Fruit fly (Drosophila melanogaster): ENCODE results near the gene CG3529.
A peak's percentile ranks its signal among the peaks of the same experiment; 100 is the strongest.

CG3529 gene

DNA sequence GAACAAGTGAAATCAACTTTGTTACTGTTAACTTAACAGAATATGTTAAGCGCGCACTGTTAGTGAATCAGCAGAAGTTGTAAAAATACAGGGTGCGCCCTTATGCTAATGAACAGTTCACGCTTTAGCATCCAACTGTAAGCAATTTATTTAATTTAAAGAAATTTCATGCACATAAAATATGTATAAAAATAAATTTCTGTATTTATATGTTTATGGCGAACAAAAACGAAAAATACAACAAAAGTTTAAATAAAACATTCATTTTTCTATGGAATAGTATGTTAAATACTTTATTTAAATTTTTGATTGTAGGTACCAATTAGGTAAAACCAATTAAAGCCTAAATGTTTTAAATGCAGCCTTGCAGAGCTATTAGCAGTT is 22.1 kb upstream of the CG3529 start (continued):
- TF ChIP-seq CG6163 (GFP tag; IDR thresholded peaks at IDR 0.05) = peak; percentile 11; the same call in 1 of the 3 replicates
- TF ChIP-seq Hr38 (GFP tag; optimal IDR thresholded peaks at IDR 0.05) = no peak
- TF ChIP-seq Hr4 (GFP tag; optimal IDR thresholded peaks at IDR 0.05) = peak; percentile 64
- peak; percentile 28 for TF ChIP-seq CG32006 (GFP tag; optimal IDR thresholded peaks at IDR 0.05)
- peak; percentile 22 for TF ChIP-seq Ets96B (tag; optimal IDR thresholded peaks at IDR 0.05)
- TF ChIP-seq Eip75B (GFP tag; optimal IDR thresholded peaks at IDR 0.05) = peak; percentile 27
- TF ChIP-seq CG10631 (GFP tag; optimal IDR thresholded peaks at IDR 0.05) = no peak
- TF ChIP-seq CG34406 (GFP tag; optimal IDR thresholded peaks at IDR 0.05) = peak; percentile 27
- peak; percentile 58; the same call in 1 of the 2 replicates for TF ChIP-seq CG15336 (GFP tag; IDR thresholded peaks at IDR 0.05)
- TF ChIP-seq CG6792 (GFP tag; optimal IDR thresholded peaks at IDR 0.05) = peak; percentile 13
- TF ChIP-seq Met (GFP tag; optimal IDR thresholded peaks at IDR 0.05) = peak; percentile 40
- TF ChIP-seq Eip93F (GFP tag; optimal IDR thresholded peaks at IDR 0.05) = no peak
- no peak for TF ChIP-seq topi (GFP tag; optimal IDR thresholded peaks at IDR 0.05)

DNA sequence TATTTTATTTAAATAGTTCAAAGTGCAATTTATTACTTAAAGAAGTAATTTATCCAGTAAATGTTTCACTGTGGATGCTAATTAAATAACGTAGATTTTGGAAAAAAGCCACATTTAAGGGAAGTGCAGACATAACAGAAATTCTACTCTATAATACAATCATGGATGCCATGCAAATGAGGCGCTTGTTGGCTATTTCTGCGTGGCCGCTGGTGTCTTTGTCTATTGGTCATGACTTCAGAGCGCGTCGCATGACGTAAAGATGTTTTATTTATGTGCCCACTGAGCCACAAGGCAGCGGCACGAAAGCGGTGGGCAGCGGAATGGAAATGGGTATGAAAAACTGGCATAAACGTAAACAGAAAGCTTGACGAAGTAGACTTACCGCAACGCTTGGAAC is 20.8 kb upstream of the CG3529 start:
- TF ChIP-seq CG6854 (GFP tag; optimal IDR thresholded peaks at IDR 0.05) (no peak), Hr38 (GFP tag; optimal IDR thresholded peaks at IDR 0.05) (no peak), fkh (GFP tag; optimal IDR thresholded peaks at IDR 0.05) (no peak), CG15336 (GFP tag; IDR thresholded peaks at IDR 0.05) (peak; percentile 55), Blimp-1 (GFP tag; optimal IDR thresholded peaks at IDR 0.05) (no peak), svp (GFP tag) (peak; percentile 50), CG8319 (GFP tag; optimal IDR thresholded peaks at IDR 0.05) (no peak), fd85E (GFP tag; optimal IDR thresholded peaks at IDR 0.05) (no peak), dac (GFP tag; optimal IDR thresholded peaks at IDR 0.05) (no peak), vri (GFP tag; optimal IDR thresholded peaks at IDR 0.05) (peak; percentile 22), topi (GFP tag; optimal IDR thresholded peaks at IDR 0.05) (no peak), OdsH (GFP tag; optimal IDR thresholded peaks at IDR 0.05) (no peak), eg (GFP tag; IDR thresholded peaks at IDR 0.05) (peak; percentile 63; the same call in 2 of the 3 replicates), lz (GFP tag; optimal IDR thresholded peaks at IDR 0.05) (no peak), CG10669 (GFP tag; optimal IDR thresholded peaks at IDR 0.05) (no peak), ss (GFP tag; optimal IDR thresholded peaks at IDR 0.05) (no peak), acj6 (GFP tag; optimal IDR thresholded peaks at IDR 0.05) (no peak), CG10631 (GFP tag; optimal IDR thresholded peaks at IDR 0.05) (no peak), fd59A (GFP tag; optimal IDR thresholded peaks at IDR 0.05) (no peak), CG8119 (GFP tag; IDR thresholded peaks at IDR 0.05) (peak; percentile 35; the same call in 2 of the 3 replicates), Met (GFP tag; optimal IDR thresholded peaks at IDR 0.05) (no peak), Sox14 (GFP tag; optimal IDR thresholded peaks at IDR 0.05) (no peak), CG3919 (GFP tag; optimal IDR thresholded peaks at IDR 0.05) (peak; percentile 3), CG6808 (GFP tag; optimal IDR thresholded peaks at IDR 0.05) (no peak), achi (GFP tag; optimal IDR thresholded peaks at IDR 0.05) (no peak), Ets96B (tag; optimal IDR thresholded peaks at IDR 0.05) (no peak), Eip78C (GFP tag) (peak; percentile 36), esn (GFP tag; optimal IDR thresholded peaks at IDR 0.05) (no peak), CG1621 (tag; optimal IDR thresholded peaks at IDR 0.05) (no peak), CG6792 (GFP tag; optimal IDR thresholded peaks at IDR 0.05) (no peak), CG9139 (GFP tag; optimal IDR thresholded peaks at IDR 0.05) (no peak), CG31627 (GFP tag; optimal IDR thresholded peaks at IDR 0.05) (no peak), Smox (GFP tag; optimal IDR thresholded peaks at IDR 0.05) (no peak), CG6163 (GFP tag; IDR thresholded peaks at IDR 0.05) (peak; percentile 40; the same call in 1 of the 3 replicates), net (GFP tag; optimal IDR thresholded peaks at IDR 0.05) (peak; percentile 31), CG3032 (tag; optimal IDR thresholded peaks at IDR 0.05) (no peak), pdm3 (GFP tag; optimal IDR thresholded peaks at IDR 0.05) (no peak), CG6276 (GFP tag; optimal IDR thresholded peaks at IDR 0.05) (peak; percentile 10), CG32006 (GFP tag; optimal IDR thresholded peaks at IDR 0.05) (peak; percentile 64), CG34406 (GFP tag; optimal IDR thresholded peaks at IDR 0.05) (no peak), Eip75B (GFP tag; optimal IDR thresholded peaks at IDR 0.05) (no peak), Hr4 (GFP tag; optimal IDR thresholded peaks at IDR 0.05) (peak; percentile 63), Gug (GFP tag; IDR thresholded peaks at IDR 0.05) (no peak), Hr39 (GFP tag; optimal IDR thresholded peaks at IDR 0.05) (no peak), Sox102F (GFP tag; optimal IDR thresholded peaks at IDR 0.05) (no peak), Lpt (GFP tag; optimal IDR thresholded peaks at IDR 0.05) (no peak), CG4318 (GFP tag; optimal IDR thresholded peaks at IDR 0.05) (peak; percentile 0)
